Worm (Caenorhabditis elegans): ENCODE data around the gene cyp-29A2.
A peak's percentile ranks its signal among the peaks of the same experiment; 100 is the strongest.

cyp-29A2 gene

ce11 chrV:11239187-11239725 is 21.9 kb downstream of the cyp-29A2 start, which contains the start of the genes dvc-1 and ima-1 (continued):
- TF ChIP-seq snpc-1.3 (tag; optimal IDR thresholded peaks at IDR 0.05; ENCODE audit: insufficient read depth): no peak
- peak; percentile 86 for TF ChIP-seq ztf-25 (GFP tag; IDR thresholded peaks at IDR 0.05)
- TF ChIP-seq repo-1 (tag; optimal IDR thresholded peaks at IDR 0.05): no peak
- 0 out of 2 replicates have a peak, but pooled peaks have one; percentile 43 for TF ChIP-seq ztf-28 (GFP tag; IDR thresholded peaks at IDR 0.05)
- TF ChIP-seq sea-2 (GFP tag; IDR thresholded peaks at IDR 0.05): no peak
- TF ChIP-seq lag-1 (GFP tag; IDR thresholded peaks at IDR 0.05): no peak
- no peak for TF ChIP-seq ets-4 (GFP tag; optimal IDR thresholded peaks at IDR 0.05)
- no peak for TF ChIP-seq ccch-3 (GFP tag; optimal IDR thresholded peaks at IDR 0.05)
- peak; percentile 33 for TF ChIP-seq rpc-1 (optimal IDR thresholded peaks at IDR 0.05)
- no peak for TF ChIP-seq rpc-1 (tag; optimal IDR thresholded peaks at IDR 0.05)
- peak; percentile 76 for TF ChIP-seq snpc-3.4 (tag; optimal IDR thresholded peaks at IDR 0.05)
- TF ChIP-seq pha-4 (tag; optimal IDR thresholded peaks at IDR 0.05): no peak
- peak; percentile 69 for TF ChIP-seq B0019.2 (GFP tag; conservative IDR thresholded peaks at IDR 0.05)
- peak; percentile 72 for TF ChIP-seq die-1 (tag; optimal IDR thresholded peaks at IDR 0.05)
- peak; percentile 37 for TF ChIP-seq snpc-1.1 (tag; optimal IDR thresholded peaks at IDR 0.05; ENCODE audit: insufficient read depth)
- TF ChIP-seq B0035.1 (tag; optimal IDR thresholded peaks at IDR 0.05): no peak
- no peak for TF ChIP-seq T07F8.4 (tag; optimal IDR thresholded peaks at IDR 0.05)
- no peak for TF ChIP-seq ama-1 (optimal IDR thresholded peaks at IDR 0.05)
- TF ChIP-seq ama-1 (GFP tag; optimal IDR thresholded peaks at IDR 0.05): no peak
- no peak for TF ChIP-seq mxl-1 (tag; optimal IDR thresholded peaks at IDR 0.05)
- no peak for TF ChIP-seq ztf-3 (GFP tag; optimal IDR thresholded peaks at IDR 0.05)
- 0 out of 2 replicates have a peak, but pooled peaks have one; percentile 49 for TF ChIP-seq F37B4.10 (GFP tag; IDR thresholded peaks at IDR 0.05)
- no peak for TF ChIP-seq bed-1 (GFP tag; IDR thresholded peaks at IDR 0.05)
- peak; percentile 45 for TF ChIP-seq snpc-4 (GFP tag; optimal IDR thresholded peaks at IDR 0.05)
- TF ChIP-seq snpc-4 (tag; optimal IDR thresholded peaks at IDR 0.05): peak; percentile 38 to 79 (median 64)
- TF ChIP-seq tbp1 (GFP tag; optimal IDR thresholded peaks at IDR 0.05): peak; percentile 63
- no peak for TF ChIP-seq lin-40 (tag; optimal IDR thresholded peaks at IDR 0.05)
- no peak for TF ChIP-seq ceh-58 (GFP tag; IDR thresholded peaks at IDR 0.05)
- TF ChIP-seq T26A5.8 (tag; optimal IDR thresholded peaks at IDR 0.05): no peak
- no peak for TF ChIP-seq sdz-38 (tag; optimal IDR thresholded peaks at IDR 0.05)
- no peak for TF ChIP-seq B0261.1 (tag; optimal IDR thresholded peaks at IDR 0.05)
- peak; percentile 32 for TF ChIP-seq K12H6.12 (tag; optimal IDR thresholded peaks at IDR 0.05)
- TF ChIP-seq zim-3 (tag; optimal IDR thresholded peaks at IDR 0.05): no peak
- TF ChIP-seq madf-3 (GFP tag; IDR thresholded peaks at IDR 0.05): peak; percentile 92
- no peak for TF ChIP-seq egl-44 (GFP tag; IDR thresholded peaks at IDR 0.05)
- no peak for TF ChIP-seq ceh-79 (tag; optimal IDR thresholded peaks at IDR 0.05)
- TF ChIP-seq gei-17 (GFP tag; optimal IDR thresholded peaks at IDR 0.05): no peak
- TF ChIP-seq nhr-27 (tag; optimal IDR thresholded peaks at IDR 0.05): no peak
- no peak for TF ChIP-seq fkh-3 (tag; optimal IDR thresholded peaks at IDR 0.05)
- no peak for TF ChIP-seq K11D2.4 (GFP tag; IDR thresholded peaks at IDR 0.05)
- TF ChIP-seq madf-6 (GFP tag; IDR thresholded peaks at IDR 0.05): peak; percentile 98
- TF ChIP-seq Y67H2A.10 (GFP tag; conservative IDR thresholded peaks at IDR 0.05): peak; percentile 77
- TF ChIP-seq F23B12.7 (tag; optimal IDR thresholded peaks at IDR 0.05; ENCODE audit: insufficient read depth): no peak
- TF ChIP-seq somi-1 (GFP tag; optimal IDR thresholded peaks at IDR 0.05): no peak
- TF ChIP-seq mes-4 (tag; optimal IDR thresholded peaks at IDR 0.05): no peak
- no peak for TF ChIP-seq let-607 (tag; optimal IDR thresholded peaks at IDR 0.05)
- peak; percentile 85; the same call in 1 of the 2 replicates for TF ChIP-seq hsf-1 (GFP tag; IDR thresholded peaks at IDR 0.05)
- TF ChIP-seq athp-1 (tag; optimal IDR thresholded peaks at IDR 0.05): peak; percentile 80
- no peak for TF ChIP-seq nfya-2 (GFP tag; IDR thresholded peaks at IDR 0.05)
